Fruit fly (Drosophila melanogaster): ENCODE results near the gene Rh7.

Rh7 gene

DNA sequence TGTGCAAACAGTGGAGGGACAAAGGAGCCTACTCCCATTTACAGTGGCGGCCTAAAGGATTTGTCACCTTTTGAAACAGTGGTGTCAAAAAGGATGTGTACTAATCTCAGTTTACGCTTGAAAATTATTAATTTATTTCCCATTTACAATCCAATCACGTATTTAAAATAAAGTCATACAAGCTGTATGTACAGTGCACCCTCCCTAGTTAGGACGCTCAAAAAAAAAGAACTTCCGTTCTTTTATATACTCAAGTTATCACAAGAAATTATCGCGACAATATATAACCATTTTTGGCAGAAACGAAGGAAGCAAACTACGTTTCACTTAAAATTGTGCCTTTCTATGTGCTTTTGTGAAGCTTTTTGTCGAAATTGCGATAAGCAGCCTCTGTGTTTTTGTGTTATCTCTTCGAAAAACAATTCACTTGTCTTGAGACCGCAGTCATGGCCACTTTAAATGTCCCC, 36.0 kb downstream of the Rh7 start (continued):
- TF ChIP-seq net (GFP tag; optimal IDR thresholded peaks at IDR 0.05): no peak
- TF ChIP-seq Eip75B (GFP tag; optimal IDR thresholded peaks at IDR 0.05): peak; percentile 84
- TF ChIP-seq Blimp-1 (GFP tag; optimal IDR thresholded peaks at IDR 0.05): no peak
- TF ChIP-seq CG31627 (GFP tag; optimal IDR thresholded peaks at IDR 0.05): peak; percentile 83
- peak; percentile 43 for TF ChIP-seq Ets96B (tag; optimal IDR thresholded peaks at IDR 0.05)
- TF ChIP-seq vri (GFP tag; optimal IDR thresholded peaks at IDR 0.05): no peak
- no peak for TF ChIP-seq svp (GFP tag)
- peak; percentile 84 for TF ChIP-seq lz (GFP tag; optimal IDR thresholded peaks at IDR 0.05)
- TF ChIP-seq dac (GFP tag; optimal IDR thresholded peaks at IDR 0.05): peak; percentile 20
- peak; percentile 8 to 67 for TF ChIP-seq salr (GFP tag; optimal IDR thresholded peaks at IDR 0.05)
- TF ChIP-seq CG9139 (GFP tag; optimal IDR thresholded peaks at IDR 0.05): no peak
- TF ChIP-seq eg (GFP tag; IDR thresholded peaks at IDR 0.05): peak; percentile 62; the same call in 1 of the 3 replicates
- no peak for TF ChIP-seq CG4318 (GFP tag; optimal IDR thresholded peaks at IDR 0.05)
- peak; percentile 44 for TF ChIP-seq CG11902 (GFP tag; optimal IDR thresholded peaks at IDR 0.05)
- peak; percentile 5 to 27 for TF ChIP-seq ss (GFP tag; optimal IDR thresholded peaks at IDR 0.05)
- TF ChIP-seq Sox15 (GFP tag; optimal IDR thresholded peaks at IDR 0.05): peak; percentile 55
- peak; percentile 75 for TF ChIP-seq CG10631 (GFP tag; optimal IDR thresholded peaks at IDR 0.05)
- peak; percentile 0 for TF ChIP-seq fd85E (GFP tag; optimal IDR thresholded peaks at IDR 0.05)
- no peak for TF ChIP-seq CG3919 (GFP tag; optimal IDR thresholded peaks at IDR 0.05)
- TF ChIP-seq CG3032 (tag; optimal IDR thresholded peaks at IDR 0.05): peak; percentile 40
- TF ChIP-seq dsx (GFP tag; optimal IDR thresholded peaks at IDR 0.05; ENCODE audit: poor library complexity, severe bottlenecking): no peak
- TF ChIP-seq CG6808 (GFP tag; optimal IDR thresholded peaks at IDR 0.05): no peak
- no peak for TF ChIP-seq Met (GFP tag; optimal IDR thresholded peaks at IDR 0.05)
- peak; percentile 27 for TF ChIP-seq CG16779 (tag; optimal IDR thresholded peaks at IDR 0.05)
- peak; percentile 79 for TF ChIP-seq topi (GFP tag; optimal IDR thresholded peaks at IDR 0.05)
- peak; percentile 63 for TF ChIP-seq CG7368 (GFP tag; optimal IDR thresholded peaks at IDR 0.05)
- TF ChIP-seq acj6 (GFP tag; optimal IDR thresholded peaks at IDR 0.05): peak; percentile 70
- no peak for TF ChIP-seq Hr38 (GFP tag; optimal IDR thresholded peaks at IDR 0.05)
- peak; percentile 75 for TF ChIP-seq Smox (GFP tag; optimal IDR thresholded peaks at IDR 0.05)

DNA sequence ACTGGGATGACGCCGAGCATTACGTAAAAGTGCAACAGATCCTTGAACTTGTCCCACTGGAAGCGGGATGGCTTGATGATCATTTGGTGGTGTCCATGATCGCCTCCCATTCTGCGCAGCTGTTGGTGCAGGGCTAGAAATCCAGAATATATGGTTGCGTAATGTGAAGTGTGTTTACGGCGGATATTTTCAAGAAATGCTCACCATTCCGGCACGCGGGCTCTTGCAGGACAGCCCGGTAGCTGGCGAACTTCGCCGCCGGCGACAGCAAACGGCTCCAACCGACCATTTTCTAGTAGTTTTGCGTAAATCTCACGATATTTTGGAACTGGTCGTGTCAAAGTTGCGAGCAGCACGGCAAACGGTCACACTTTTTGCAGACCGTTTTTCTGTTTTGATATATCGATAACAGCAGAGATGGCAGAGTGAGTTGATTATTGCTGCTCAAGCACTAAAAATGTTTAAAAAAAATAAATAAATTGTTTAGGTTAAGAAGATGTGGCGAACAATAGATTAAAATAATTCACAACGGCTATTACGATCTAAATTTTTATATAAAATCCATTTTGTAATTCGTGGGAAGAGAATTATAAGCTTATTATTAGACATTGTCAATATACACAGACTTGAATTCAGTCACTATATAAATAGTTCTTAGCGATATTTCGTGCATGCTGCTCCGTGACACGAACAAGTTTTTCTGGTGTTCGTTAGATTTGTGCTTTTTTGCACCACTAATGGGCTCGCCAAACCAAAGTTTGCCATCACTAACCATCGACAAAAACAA, 37.0 kb downstream of the Rh7 start, which contains the start of the genes ND-SGDH and RhoGAP68F:
TSS of gene ND-SGDH (minus strand) at position 472 of the 787 bp plus-strand sequence.
TSS of gene RhoGAP68F (plus strand) at position 756 of the 787 bp plus-strand sequence.
- TF ChIP-seq dsx (GFP tag; optimal IDR thresholded peaks at IDR 0.05; ENCODE audit: poor library complexity, severe bottlenecking) (peak; percentile 66), CG9139 (GFP tag; optimal IDR thresholded peaks at IDR 0.05) (no peak), CG1621 (tag; optimal IDR thresholded peaks at IDR 0.05) (peak; percentile 5), Hr39 (GFP tag; optimal IDR thresholded peaks at IDR 0.05) (peak; percentile 84), Hr38 (GFP tag; optimal IDR thresholded peaks at IDR 0.05) (no peak), CG11902 (GFP tag; optimal IDR thresholded peaks at IDR 0.05) (peak; percentile 73), CG8632 (GFP tag; optimal IDR thresholded peaks at IDR 0.05) (peak; percentile 21), CG3032 (tag; optimal IDR thresholded peaks at IDR 0.05) (peak; percentile 79), pdm3 (GFP tag; optimal IDR thresholded peaks at IDR 0.05) (peak; percentile 76), acj6 (GFP tag; optimal IDR thresholded peaks at IDR 0.05) (peak; percentile 76), Gug (GFP tag; IDR thresholded peaks at IDR 0.05) (peak; percentile 36; the same call in 1 of the 2 replicates), esn (GFP tag; optimal IDR thresholded peaks at IDR 0.05) (peak; percentile 84), Eip93F (GFP tag; optimal IDR thresholded peaks at IDR 0.05) (peak; percentile 41), CG6808 (GFP tag; optimal IDR thresholded peaks at IDR 0.05) (peak; percentile 52), spab (GFP tag; optimal IDR thresholded peaks at IDR 0.05) (peak; percentile 28), Eip78C (GFP tag) (peak; percentile 79), net (GFP tag; optimal IDR thresholded peaks at IDR 0.05) (peak; percentile 54), achi (GFP tag; optimal IDR thresholded peaks at IDR 0.05) (peak; percentile 77), CG15336 (GFP tag; IDR thresholded peaks at IDR 0.05) (peak; percentile 48; the same call in 1 of the 2 replicates), CG31627 (GFP tag; optimal IDR thresholded peaks at IDR 0.05) (peak; percentile 84), CG11294 (GFP tag; IDR thresholded peaks at IDR 0.05) (peak; percentile 62; the same call in 1 of the 2 replicates), CG4318 (GFP tag; optimal IDR thresholded peaks at IDR 0.05) (no peak), CG6276 (GFP tag; optimal IDR thresholded peaks at IDR 0.05) (no peak), cyc (GFP tag; optimal IDR thresholded peaks at IDR 0.05) (peak; percentile 76), dac (GFP tag; optimal IDR thresholded peaks at IDR 0.05) (peak; percentile 4), Sox102F (GFP tag; optimal IDR thresholded peaks at IDR 0.05) (peak; percentile 76), fkh (GFP tag; optimal IDR thresholded peaks at IDR 0.05) (peak; percentile 81), Hr4 (GFP tag; optimal IDR thresholded peaks at IDR 0.05) (peak; percentile 76), CG8119 (GFP tag; IDR thresholded peaks at IDR 0.05) (peak; percentile 59; the same call in 1 of the 3 replicates), Ets96B (tag; optimal IDR thresholded peaks at IDR 0.05) (peak; percentile 64), CG10631 (GFP tag; optimal IDR thresholded peaks at IDR 0.05) (peak; percentile 80), vri (GFP tag; optimal IDR thresholded peaks at IDR 0.05) (peak; percentile 18)
